Fruit fly (Drosophila melanogaster): ENCODE data around the gene CG10748.

DNA sequence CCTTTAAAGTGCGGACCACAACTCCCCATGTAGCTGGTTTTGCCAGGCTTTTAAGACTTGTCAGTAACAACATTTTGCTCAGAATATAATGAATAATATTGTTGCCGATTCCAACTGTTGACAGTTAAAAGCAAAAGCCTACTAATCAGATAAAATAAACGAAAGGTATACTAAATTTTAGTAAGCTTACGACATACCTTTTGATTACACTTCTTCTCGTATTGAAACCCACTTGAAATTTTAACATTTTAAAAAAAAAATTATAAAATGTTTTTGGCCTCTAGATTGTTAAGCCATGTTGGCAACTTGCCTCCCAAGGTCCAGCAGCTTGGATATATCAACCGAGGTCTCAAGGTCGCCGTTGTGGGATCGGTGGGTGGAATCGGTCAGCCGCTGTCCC is at the start of gene CG10748, which contains the start of gene CG10749:
- TF ChIP-seq Myc (optimal IDR thresholded peaks at IDR 0.05) (no peak), h (GFP tag; optimal IDR thresholded peaks at IDR 0.05) (no peak), br (GFP tag; optimal IDR thresholded peaks at IDR 0.05) (no peak), CG32264 (GFP tag; optimal IDR thresholded peaks at IDR 0.05) (no peak), HLH106 (tag; optimal IDR thresholded peaks at IDR 0.05) (no peak), OdsH (GFP tag; optimal IDR thresholded peaks at IDR 0.05) (no peak), pan (optimal IDR thresholded peaks at IDR 0.05) (no peak), psq (GFP tag; optimal IDR thresholded peaks at IDR 0.05) (no peak), Abd-B (GFP tag; optimal IDR thresholded peaks at IDR 0.05) (no peak), Vsx2 (GFP tag; optimal IDR thresholded peaks at IDR 0.05; ENCODE audit: partially characterized antibody) (no peak), CG9705 (GFP tag; optimal IDR thresholded peaks at IDR 0.05) (no peak)
